Worm (Caenorhabditis elegans): Measurements from ENCODE around the gene flp-16.

DNA sequence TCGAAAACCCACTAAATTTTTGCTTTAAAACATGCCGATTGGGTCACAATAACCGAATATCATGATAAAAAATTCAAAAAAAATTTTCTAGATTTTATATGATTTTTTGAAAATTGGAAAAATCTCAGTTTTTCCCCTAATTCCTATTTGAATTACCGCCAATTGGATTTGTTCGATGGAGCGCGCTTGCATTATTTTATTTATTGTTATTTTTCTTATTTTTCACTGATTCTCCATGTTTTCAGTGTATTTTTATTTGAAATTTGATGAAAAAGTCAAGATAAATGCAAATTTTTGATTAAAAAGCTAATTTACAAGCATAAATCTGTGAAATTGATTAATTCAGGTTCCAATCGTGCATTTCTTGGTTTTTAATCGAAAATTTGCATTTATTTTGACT lies 47.0 kb upstream of the flp-16 start:
- TF ChIP-seq unc-42 (tag; optimal IDR thresholded peaks at IDR 0.05) (no peak), ceh-6 (GFP tag; optimal IDR thresholded peaks at IDR 0.05) (no peak), unc-86 (tag; optimal IDR thresholded peaks at IDR 0.05) (no peak), pha-2 (tag; optimal IDR thresholded peaks at IDR 0.05) (no peak), F13H6.1 (tag; optimal IDR thresholded peaks at IDR 0.05) (no peak)
